Fruit fly (Drosophila melanogaster): Measurements from ENCODE around the gene Meics.
A peak's percentile ranks its signal among the peaks of the same experiment; 100 is the strongest.

Meics gene

DNA sequence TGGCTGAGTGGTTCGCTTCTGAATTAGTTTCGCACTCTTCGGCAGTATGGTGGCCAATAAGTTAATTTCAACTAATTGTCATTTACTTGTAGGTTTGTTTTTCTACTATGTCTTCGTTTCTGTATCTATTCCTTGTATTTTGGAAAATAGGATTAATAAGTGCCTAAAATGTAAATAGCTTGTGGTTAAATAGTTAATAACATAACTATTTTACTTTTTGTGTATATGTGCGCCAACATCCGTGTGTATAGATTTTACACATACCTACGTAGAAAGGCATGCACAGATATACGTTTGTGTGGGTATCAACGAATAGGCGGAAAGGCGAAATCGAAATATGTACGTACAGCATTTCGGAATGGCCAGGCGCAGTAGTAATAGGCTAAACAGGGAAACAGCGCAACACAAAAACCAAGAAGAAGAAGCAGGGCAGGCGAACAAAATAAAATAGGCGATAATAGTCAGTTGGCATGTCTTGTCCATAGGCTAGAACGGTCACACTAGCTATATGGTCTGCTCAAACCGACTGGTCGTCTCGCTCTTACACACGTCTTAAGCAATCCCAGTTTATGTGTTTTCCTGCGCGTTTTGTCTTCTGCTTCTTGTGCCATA is 38.1 kb upstream of the Meics start (continued):
- TF ChIP-seq odd (GFP tag; optimal IDR thresholded peaks at IDR 0.05) = no peak
- no peak for TF ChIP-seq CG17568 (GFP tag; optimal IDR thresholded peaks at IDR 0.05)
- no peak for TF ChIP-seq CG8765 (GFP tag; IDR thresholded peaks at IDR 0.05)
- TF ChIP-seq CG15696 (tag; optimal IDR thresholded peaks at IDR 0.05) = no peak
- no peak for TF ChIP-seq gsb (GFP tag; IDR thresholded peaks at IDR 0.05)
- TF ChIP-seq cwo (GFP tag; optimal IDR thresholded peaks at IDR 0.05) = no peak
- no peak for TF ChIP-seq lov (optimal IDR thresholded peaks at IDR 0.05)
- no peak for TF ChIP-seq lov (GFP tag; IDR thresholded peaks at IDR 0.05)
- TF ChIP-seq psq (GFP tag; optimal IDR thresholded peaks at IDR 0.05) = peak; percentile 100
- no peak for TF ChIP-seq CG8944 (GFP tag; optimal IDR thresholded peaks at IDR 0.05)
- no peak for TF ChIP-seq mld (GFP tag; IDR thresholded peaks at IDR 0.05; ENCODE audit: partially characterized antibody)
- TF ChIP-seq CG4282 (GFP tag; optimal IDR thresholded peaks at IDR 0.05) = peak; percentile 5
- no peak for TF ChIP-seq CG6654 (GFP tag; optimal IDR thresholded peaks at IDR 0.05)
- no peak for TF ChIP-seq Jarid2 (GFP tag; optimal IDR thresholded peaks at IDR 0.05)
- TF ChIP-seq btn (GFP tag; optimal IDR thresholded peaks at IDR 0.05) = no peak
- no peak for TF ChIP-seq cad (GFP tag; optimal IDR thresholded peaks at IDR 0.05)
- peak; percentile 60 for TF ChIP-seq HmgZ (tag; optimal IDR thresholded peaks at IDR 0.05)
- no peak for TF ChIP-seq sc (optimal IDR thresholded peaks at IDR 0.05)
- no peak for TF ChIP-seq sc (GFP tag; optimal IDR thresholded peaks at IDR 0.05)
- peak; percentile 12 for TF ChIP-seq kni (GFP tag; optimal IDR thresholded peaks at IDR 0.05)
- no peak for TF ChIP-seq BtbVII (GFP tag; optimal IDR thresholded peaks at IDR 0.05)
- peak; percentile 36; the same call in 1 of the 3 replicates for TF ChIP-seq Dbx (GFP tag; IDR thresholded peaks at IDR 0.05)
- no peak for TF ChIP-seq Xbp1 (GFP tag; optimal IDR thresholded peaks at IDR 0.05)
- no peak for TF ChIP-seq croc (GFP tag; conservative IDR thresholded peaks at IDR 0.05)
- peak; percentile 10 for TF ChIP-seq CG14710 (tag; optimal IDR thresholded peaks at IDR 0.05)
- no peak for TF ChIP-seq Taf1 (GFP tag; IDR thresholded peaks at IDR 0.05)
- peak; percentile 12 for TF ChIP-seq CG4617 (GFP tag; optimal IDR thresholded peaks at IDR 0.05; ENCODE audit: borderline replicate concordance)
- peak; percentile 66 for TF ChIP-seq CG10543 (GFP tag; optimal IDR thresholded peaks at IDR 0.05)
- no peak for TF ChIP-seq D19A (tag; optimal IDR thresholded peaks at IDR 0.05)
- peak; percentile 19; the same call in 1 of the 2 replicates for TF ChIP-seq Scr (GFP tag; IDR thresholded peaks at IDR 0.05; ENCODE audit: partially characterized antibody)
- TF ChIP-seq MBD-R2 (GFP tag; IDR thresholded peaks at IDR 0.05) = peak; percentile 42; the same call in 1 of the 2 replicates
- TF ChIP-seq tup (GFP tag; optimal IDR thresholded peaks at IDR 0.05) = no peak
- TF ChIP-seq ro (GFP tag; IDR thresholded peaks at IDR 0.05) = no peak
- no peak for TF ChIP-seq CG4854 (GFP tag; optimal IDR thresholded peaks at IDR 0.05)
- TF ChIP-seq crc (GFP tag; optimal IDR thresholded peaks at IDR 0.05) = no peak
- TF ChIP-seq hth (optimal IDR thresholded peaks at IDR 0.05) = no peak
- TF ChIP-seq Neu2 (GFP tag; optimal IDR thresholded peaks at IDR 0.05; ENCODE audit: borderline replicate concordance) = no peak
- TF ChIP-seq exex (tag; optimal IDR thresholded peaks at IDR 0.05) = peak; percentile 50
- no peak for TF ChIP-seq CG8089 (GFP tag; optimal IDR thresholded peaks at IDR 0.05)
- TF ChIP-seq CG11247 (GFP tag; IDR thresholded peaks at IDR 0.05) = no peak
- no peak for TF ChIP-seq sens-2 (GFP tag; IDR thresholded peaks at IDR 0.05)
- TF ChIP-seq CG14050 (GFP tag; IDR thresholded peaks at IDR 0.05) = no peak
- TF ChIP-seq CG30431 (GFP tag; optimal IDR thresholded peaks at IDR 0.05) = no peak
- TF ChIP-seq CG4730 (GFP tag; IDR thresholded peaks at IDR 0.05) = no peak
- no peak for TF ChIP-seq Trl (optimal IDR thresholded peaks at IDR 0.05)
- no peak for TF ChIP-seq Trl (GFP tag; optimal IDR thresholded peaks at IDR 0.05)
- TF ChIP-seq CG1602 (GFP tag; optimal IDR thresholded peaks at IDR 0.05) = no peak
- TF ChIP-seq toy (GFP tag; IDR thresholded peaks at IDR 0.05) = no peak
- no peak for TF ChIP-seq Hey (tag; optimal IDR thresholded peaks at IDR 0.05)
- no peak for TF ChIP-seq CG11696 (GFP tag; IDR thresholded peaks at IDR 0.05)
- TF ChIP-seq sim (GFP tag; IDR thresholded peaks at IDR 0.05) = no peak
- no peak for TF ChIP-seq tio (GFP tag; optimal IDR thresholded peaks at IDR 0.05)

Data from whole organism, embryonic.